Worm (Caenorhabditis elegans) whole organism, young adult: ENCODE measurements around the gene mmaa-1.

Experiments used
- B0261.1 ChIP-seq: sonication (generic microtip); optimal IDR thresholded peaks from 2 replicates; lab custom pipeline; 2016; ENCODE audit warnings: mild to moderate bottlenecking, missing genetic modification characterization, moderate library complexity, missing compliant biosample characterization
- F23B12.7 ChIP-seq: sonication (generic microtip); optimal IDR thresholded peaks from 2 replicates; lab custom pipeline; 2017; ENCODE audit warnings: missing genetic modification characterization, mild to moderate bottlenecking, missing compliant biosample characterization, antibody characterized with exemption, moderate library complexity; ENCODE audit not compliant: insufficient read depth
- F33H1.4 ChIP-seq: fragments of 200-800 bp; sonication (Bioruptor generic); IDR thresholded peaks from 2 replicates; pipeline ENCODE4 v1.3.6; 2022; ENCODE audit warnings: missing genetic modification reagents, missing genetic modification characterization, missing compliant biosample characterization
- F37B4.10 ChIP-seq: fragments of 200-800 bp; sonication (Bioruptor generic); IDR thresholded peaks from 2 replicates; pipeline ENCODE4 v1.3.6; 2022; ENCODE audit warnings: missing genetic modification characterization, missing compliant biosample characterization
- F49E8.2 ChIP-seq: sonication (generic microtip); optimal IDR thresholded peaks from 3 replicates; lab custom pipeline; 2017; ENCODE audit warnings: missing genetic modification characterization, mild to moderate bottlenecking, missing compliant biosample characterization, antibody characterized with exemption, moderate library complexity; ENCODE audit not compliant: insufficient read depth
- F55B11.4 ChIP-seq: sonication (generic microtip); optimal IDR thresholded peaks from 2 replicates; lab custom pipeline; 2016; ENCODE audit warnings: missing compliant biosample characterization, missing genetic modification characterization, borderline replicate concordance; ENCODE audit not compliant: insufficient read depth
- K11D2.4 ChIP-seq: fragments of 200-800 bp; sonication (Bioruptor generic); IDR thresholded peaks from 2 replicates; pipeline ENCODE4 v1.3.6; 2022; ENCODE audit warnings: missing genetic modification reagents, missing genetic modification characterization, missing compliant biosample characterization
- T07F8.4 ChIP-seq: sonication (generic microtip); optimal IDR thresholded peaks from 2 replicates; lab custom pipeline; 2016; ENCODE audit warnings: mild to moderate bottlenecking, missing genetic modification characterization, moderate library complexity, missing compliant biosample characterization
- Y53F4B.3 ChIP-seq: fragments of 200-800 bp; sonication (Bioruptor generic); IDR thresholded peaks from 2 replicates; pipeline ENCODE4 v1.3.6; 2022; ENCODE audit warnings: missing genetic modification reagents, missing genetic modification characterization, missing compliant biosample characterization
- Y67H2A.10 ChIP-seq: fragments of 200-800 bp; sonication (Bioruptor generic); conservative IDR thresholded peaks from 2 replicates; pipeline ENCODE4 v1.3.6; 2022; ENCODE audit warnings: missing genetic modification reagents, missing genetic modification characterization, missing compliant biosample characterization
- Y79H2A.3 ChIP-seq: fragments of 200-800 bp; sonication (Bioruptor generic); conservative IDR thresholded peaks from 2 replicates; pipeline ENCODE4 v1.3.6; 2022; ENCODE audit warnings: missing genetic modification reagents, missing genetic modification characterization, missing compliant biosample characterization
- akir-1 ChIP-seq: fragments of 200-800 bp; sonication (Bioruptor generic); optimal IDR thresholded peaks from 2 replicates; lab custom pipeline; 2018; ENCODE audit warnings: mild to moderate bottlenecking, missing genetic modification characterization, moderate library complexity, missing compliant biosample characterization
- cebp-1 ChIP-seq, 2 experiments: fragments of 200-800 bp in 1 of 2; sonication (Bioruptor generic) in 1 of 2; sonication (generic microtip) in 1 of 2; IDR thresholded peaks in 1 of 2; optimal IDR thresholded peaks in 1 of 2; 2 replicates each; pipeline versions ENCODE4 v1.3.6 to Lab custom; 2017 to 2022; ENCODE audit warnings: missing compliant biosample characterization in 2 of 2, missing genetic modification characterization in 2 of 2, mild to moderate bottlenecking in 1 of 2, missing genetic modification reagents in 1 of 2, moderate library complexity in 1 of 2
- ceh-40 ChIP-seq: fragments of 200-800 bp; sonication (Bioruptor generic); IDR thresholded peaks from 2 replicates; pipeline ENCODE4 v1.3.6; 2022; ENCODE audit warnings: missing genetic modification characterization, missing compliant biosample characterization
- ceh-79 ChIP-seq: sonication (generic microtip); optimal IDR thresholded peaks from 2 replicates; lab custom pipeline; 2017; ENCODE audit warnings: mild to moderate bottlenecking, missing genetic modification characterization, missing compliant biosample characterization
- die-1 ChIP-seq: sonication (generic microtip); optimal IDR thresholded peaks from 2 replicates; lab custom pipeline; 2016; ENCODE audit warnings: missing genotype, mild to moderate bottlenecking, missing genetic modification characterization, missing compliant biosample characterization
- dox-1 ChIP-seq: fragments of 200-800 bp; sonication (Bioruptor generic); IDR thresholded peaks from 2 replicates; pipeline ENCODE4 v1.3.6; 2022; ENCODE audit warnings: missing genetic modification reagents, missing genetic modification characterization, missing compliant biosample characterization
- dpff-1 ChIP-seq: sonication (generic microtip); optimal IDR thresholded peaks from 2 replicates; lab custom pipeline; 2017; ENCODE audit warnings: mild to moderate bottlenecking, missing genetic modification characterization, missing compliant biosample characterization
- dpl-1 ChIP-seq: fragments of 150-350 bp; optimal IDR thresholded peaks from 2 replicates; lab custom pipeline; 2014; ENCODE audit warnings: missing biosample characterization, missing genetic modification reagents, missing genetic modification characterization
- egrh-3 ChIP-seq: fragments of 200-800 bp; sonication (Bioruptor generic); IDR thresholded peaks from 2 replicates; pipeline ENCODE4 v1.3.6; 2022; ENCODE audit warnings: missing genetic modification reagents, missing genetic modification characterization, missing compliant biosample characterization
- ets-4 ChIP-seq: fragments of 200-800 bp; sonication (Bioruptor generic); optimal IDR thresholded peaks from 2 replicates; lab custom pipeline; 2018; ENCODE audit warnings: mild to moderate bottlenecking, missing genetic modification characterization, missing compliant biosample characterization
- gei-17 ChIP-seq: fragments of 200-800 bp; sonication (Bioruptor generic); optimal IDR thresholded peaks from 2 replicates; lab custom pipeline; 2018; ENCODE audit warnings: mild to moderate bottlenecking, missing genetic modification characterization, missing compliant biosample characterization
- hmg-20 ChIP-seq: fragments of 200-800 bp; sonication (Bioruptor generic); IDR thresholded peaks from 2 replicates; pipeline ENCODE4 v1.3.6; 2022; ENCODE audit warnings: missing genetic modification reagents, missing genetic modification characterization, missing compliant biosample characterization
- hrde-1 ChIP-seq: sonication (generic microtip); optimal IDR thresholded peaks from 2 replicates; lab custom pipeline; 2016; ENCODE audit warnings: missing genetic modification characterization, mild to moderate bottlenecking, missing compliant biosample characterization, moderate library complexity, missing genotype, missing genetic modification reagents, borderline replicate concordance
- let-526 ChIP-seq: fragments of 200-800 bp; sonication (Bioruptor generic); IDR thresholded peaks from 2 replicates; pipeline ENCODE4 v1.3.6; 2022; ENCODE audit warnings: missing genetic modification reagents, missing genetic modification characterization, missing compliant biosample characterization
- lin-35 ChIP-seq, 3 experiments: fragments of 150-350 bp in 2 of 3; sonication (generic microtip) in 1 of 3; optimal IDR thresholded peaks; 2 replicates each; lab custom pipeline; 2014 to 2018; ENCODE audit warnings: missing biosample characterization in 3 of 3, missing genetic modification characterization in 3 of 3, missing genetic modification reagents in 3 of 3
- lin-40 ChIP-seq: sonication (generic microtip); optimal IDR thresholded peaks from 2 replicates; lab custom pipeline; 2016; ENCODE audit warnings: missing genetic modification characterization, mild to moderate bottlenecking, missing compliant biosample characterization, missing genotype, missing genetic modification reagents
- madf-6 ChIP-seq: fragments of 200-800 bp; sonication (Bioruptor generic); IDR thresholded peaks from 2 replicates; pipeline ENCODE4 v1.3.6; 2022; ENCODE audit warnings: missing genetic modification reagents, missing genetic modification characterization, missing compliant biosample characterization
- nfyb-1 ChIP-seq: fragments of 200-800 bp; sonication (Bioruptor generic); IDR thresholded peaks from 2 replicates; pipeline ENCODE4 v1.3.6; 2022; ENCODE audit warnings: missing genetic modification reagents, missing genetic modification characterization, missing compliant biosample characterization
- nhr-27 ChIP-seq: fragments of 200-800 bp; sonication (Bioruptor generic); optimal IDR thresholded peaks from 2 replicates; lab custom pipeline; 2018; ENCODE audit warnings: mild to moderate bottlenecking, missing genetic modification characterization, moderate library complexity, missing compliant biosample characterization
- pbrm-1 ChIP-seq: fragments of 200-800 bp; sonication (Bioruptor generic); IDR thresholded peaks from 2 replicates; pipeline ENCODE4 v1.3.6; 2022; ENCODE audit warnings: missing genetic modification reagents, missing genetic modification characterization, missing compliant biosample characterization
- rcor-1 ChIP-seq: fragments of 200-800 bp; sonication (Bioruptor generic); IDR thresholded peaks from 2 replicates; pipeline ENCODE4 v1.3.6; 2022; ENCODE audit warnings: missing genetic modification reagents, missing genetic modification characterization, missing compliant biosample characterization
- rec-8 ChIP-seq, 2 experiments: sonication (generic microtip); optimal IDR thresholded peaks; 2 replicates each; lab custom pipeline; 2016; ENCODE audit warnings: mild to moderate bottlenecking in 2 of 2, missing genetic modification characterization in 2 of 2, missing genetic modification reagents in 2 of 2, missing genotype in 2 of 2, missing biosample characterization in 1 of 2, missing compliant biosample characterization in 1 of 2, moderate library complexity in 1 of 2
- snpc-1.1 ChIP-seq: sonication (generic microtip); optimal IDR thresholded peaks from 2 replicates; lab custom pipeline; 2017; ENCODE audit warnings: missing genetic modification characterization, mild to moderate bottlenecking, missing compliant biosample characterization, antibody characterized with exemption, moderate library complexity, missing genotype, missing genetic modification reagents; ENCODE audit not compliant: insufficient read depth
- snpc-4 ChIP-seq, 5 experiments: fragments of 150-350 bp in 1 of 5; sonication (generic microtip) in 4 of 5; optimal IDR thresholded peaks; 2 replicates each; lab custom pipeline; 2014 to 2018; ENCODE audit warnings: missing genetic modification characterization in 5 of 5, missing biosample characterization in 3 of 5, antibody characterized with exemption in 2 of 5, mild to moderate bottlenecking in 2 of 5, missing compliant biosample characterization in 2 of 5, missing genotype in 2 of 5, moderate library complexity in 2 of 5, missing genetic modification reagents in 1 of 5
- sptf-2 ChIP-seq: fragments of 200-800 bp; sonication (Bioruptor generic); optimal IDR thresholded peaks from 2 replicates; lab custom pipeline; 2018; ENCODE audit warnings: mild to moderate bottlenecking, missing genetic modification characterization, missing compliant biosample characterization
- unc-130 ChIP-seq: sonication (generic microtip); optimal IDR thresholded peaks from 2 replicates; lab custom pipeline; 2016; ENCODE audit warnings: missing genetic modification reagents, missing genetic modification characterization, missing compliant biosample characterization
- unc-62 ChIP-seq: fragments of 150-350 bp; optimal IDR thresholded peaks from 2 replicates; lab custom pipeline; 2014; ENCODE audit warnings: missing biosample characterization, missing genetic modification reagents, missing genetic modification characterization
- ztf-22 ChIP-seq: fragments of 200-800 bp; sonication (Bioruptor generic); optimal IDR thresholded peaks from 2 replicates; lab custom pipeline; 2018; ENCODE audit warnings: mild to moderate bottlenecking, missing genetic modification characterization, moderate library complexity, missing compliant biosample characterization
- ztf-26 ChIP-seq: sonication (generic microtip); optimal IDR thresholded peaks from 2 replicates; lab custom pipeline; 2017; ENCODE audit warnings: missing genetic modification characterization, missing compliant biosample characterization
- ztf-6 ChIP-seq: fragments of 200-800 bp; sonication (Bioruptor generic); IDR thresholded peaks from 2 replicates; pipeline ENCODE4 v1.3.6; 2022; ENCODE audit warnings: missing genetic modification reagents, missing genetic modification characterization, missing compliant biosample characterization

mmaa-1 gene

DNA sequence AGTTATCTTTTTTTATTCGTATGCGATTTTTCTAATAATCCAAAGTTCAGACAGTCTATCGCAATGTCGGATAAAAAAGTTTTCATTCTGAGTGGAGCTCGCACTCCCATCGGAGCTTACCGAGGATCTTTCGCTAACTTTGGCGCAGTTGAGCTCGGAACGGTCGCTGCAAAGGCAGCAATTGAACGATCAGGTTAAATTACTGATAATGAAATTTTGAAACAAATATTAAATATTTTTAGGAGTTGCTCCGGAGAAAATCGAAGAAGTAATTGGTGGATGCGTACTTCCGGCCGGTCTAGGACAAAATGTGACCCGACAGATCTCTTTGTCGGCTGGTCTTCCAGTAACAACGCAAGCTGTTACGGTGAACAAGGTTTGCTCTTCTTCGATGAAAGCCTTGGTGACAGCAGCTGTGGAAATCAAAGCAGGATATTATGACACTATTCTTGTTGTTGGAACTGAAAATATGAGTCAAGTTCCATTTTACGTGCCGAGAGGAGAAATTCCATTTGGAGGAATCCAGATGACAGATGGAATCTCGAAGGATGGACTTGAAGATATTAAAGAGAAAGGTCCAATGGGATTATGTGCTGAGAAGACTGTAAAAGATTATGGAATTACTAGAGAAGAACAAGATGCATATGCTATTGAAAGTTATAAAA lies 25.3 kb downstream of the mmaa-1 start, which contains the start of gene T02G5.7 (continued):
- TF ChIP-seq egrh-3 (GFP tag; lab: Robert Waterston, UW) (no peak), rec-8 (tag; optimal IDR thresholded peaks at IDR 0.05; lab: Kevin White, UChicago) (no peak), rcor-1 (no peak), hrde-1 (no peak), T07F8.4 (tag; lab: Kevin White, UChicago) (no peak), let-526 (no peak), gei-17 (GFP tag; lab: Kevin White, UChicago) (no peak), hmg-20 (GFP tag; lab: Robert Waterston, UW) (no peak), F55B11.4 (tag; lab: Kevin White, UChicago) (no peak), F23B12.7 (tag; lab: Kevin White, UChicago) (no peak), lin-35 (GFP tag; optimal IDR thresholded peaks at IDR 0.05; lab: Kevin White, UChicago) (peak in 1 of 3 experiments; percentile 3), ztf-6 (GFP tag; lab: Robert Waterston, UW) (no peak), Y53F4B.3 (no peak), cebp-1 (GFP tag; IDR thresholded peaks at IDR 0.05; lab: Robert Waterston, UW) (no peak), cebp-1 (tag; optimal IDR thresholded peaks at IDR 0.05; lab: Kevin White, UChicago) (peak; percentile 36), ceh-40 (GFP tag; lab: Robert Waterston, UW) (no peak), ztf-22 (GFP tag; lab: Kevin White, UChicago) (peak; percentile 20), Y67H2A.10 (GFP tag; lab: Robert Waterston, UW) (no peak), nfyb-1 (peak; percentile 42; the same call in 1 of the 2 replicates), unc-130 (GFP tag; lab: Kevin White, UChicago) (no peak), ztf-26 (tag; lab: Kevin White, UChicago) (no peak), ceh-79 (tag; lab: Kevin White, UChicago) (no peak), B0261.1 (tag; lab: Kevin White, UChicago) (no peak), akir-1 (GFP tag; lab: Kevin White, UChicago) (no peak), Y79H2A.3 (no peak), lin-40 (no peak), K11D2.4 (GFP tag; lab: Robert Waterston, UW) (no peak; the same call in 1 of the 2 replicates), snpc-1.1 (tag; lab: Kevin White, UChicago) (no peak), snpc-4 (GFP tag; optimal IDR thresholded peaks at IDR 0.05; lab: Kevin White, UChicago) (no peak), snpc-4 (tag; optimal IDR thresholded peaks at IDR 0.05; lab: Kevin White, UChicago) (no peak), dox-1 (GFP tag; lab: Robert Waterston, UW) (no peak), ets-4 (GFP tag; lab: Kevin White, UChicago) (no peak), F37B4.10 (GFP tag; lab: Robert Waterston, UW) (no peak), unc-62 (GFP tag; lab: Kevin White, UChicago) (no peak), F49E8.2 (tag; lab: Kevin White, UChicago) (no peak), F33H1.4 (GFP tag; lab: Robert Waterston, UW) (no peak), pbrm-1 (GFP tag; lab: Robert Waterston, UW) (0 out of 2 replicates have a peak, but pooled peaks have one; percentile 15), die-1 (tag; lab: Kevin White, UChicago) (no peak), dpff-1 (peak; percentile 75), sptf-2 (GFP tag; lab: Kevin White, UChicago) (no peak), nhr-27 (tag; lab: Kevin White, UChicago) (no peak), dpl-1 (GFP tag; lab: Kevin White, UChicago) (no peak), madf-6 (GFP tag; lab: Robert Waterston, UW) (peak; percentile 29; the same call in 1 of the 2 replicates)
